Fruit fly (Drosophila melanogaster) whole organism, wandering third instar larva: ENCODE measurements around the gene msd5.

Experiments used
- h ChIP-seq: fragments of 200-800 bp; sonication (Bioruptor generic); optimal IDR thresholded peaks from 3 replicates; lab custom pipeline; 2016; ENCODE audit warnings: missing biosample characterization, mild to moderate bottlenecking, missing genetic modification characterization
- psq ChIP-seq: fragments of 200-800 bp; sonication (Bioruptor generic); optimal IDR thresholded peaks from 3 replicates; lab custom pipeline; 2017; ENCODE audit warnings: missing biosample characterization, mild to moderate bottlenecking, missing genetic modification characterization, moderate library complexity
- woc ChIP-seq: sonication (Bioruptor generic); optimal IDR thresholded peaks from 2 replicates; lab custom pipeline; 2016; ENCODE audit warnings: missing biosample characterization, mild to moderate bottlenecking, missing genetic modification characterization

DNA sequence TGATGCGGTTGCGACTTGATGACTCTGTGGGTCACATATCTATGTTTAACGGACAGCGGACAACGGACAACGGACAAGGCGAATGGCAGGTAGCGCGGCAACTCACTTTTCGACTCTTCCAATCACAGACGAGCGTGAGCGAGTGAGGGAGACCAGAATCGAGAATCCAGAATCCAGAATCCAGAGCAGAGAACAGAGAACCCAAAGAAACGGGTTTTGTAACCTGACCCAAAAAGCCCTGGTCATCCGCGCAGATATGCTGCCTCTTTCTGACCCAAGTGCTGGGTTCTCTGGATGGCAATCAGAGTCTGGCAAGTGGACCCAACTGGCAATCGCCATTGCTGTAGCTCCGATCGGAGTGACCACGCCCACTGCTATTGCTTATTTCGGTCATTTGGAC lies 31.4 kb upstream of the msd5 start:
- TF ChIP-seq psq (GFP tag; lab: Kevin White, UChicago) (no peak), woc (GFP tag; lab: Kevin White, UChicago) (no peak), h (GFP tag; lab: Kevin White, UChicago) (no peak)
